Worm (Caenorhabditis elegans) whole organism, L1 larva: ENCODE results near the gene nlp-27.

Experiments
- C16A3.4 ChIP-seq: fragments of 150-350 bp; optimal IDR thresholded peaks from 2 replicates; lab custom pipeline; 2014; ENCODE audit warnings: missing biosample characterization, missing genetic modification characterization
- alr-1 ChIP-seq: fragments of 200-800 bp; sonication (Bioruptor generic); optimal IDR thresholded peaks from 2 replicates; lab custom pipeline; 2018; ENCODE audit warnings: borderline replicate concordance, mild to moderate bottlenecking, missing genetic modification characterization, missing compliant biosample characterization
- ama-1 ChIP-seq: fragments of 150-350 bp; optimal IDR thresholded peaks from 2 replicates; lab custom pipeline; 2014
- blmp-1 ChIP-seq: fragments of 150-350 bp; optimal IDR thresholded peaks from 2 replicates; lab custom pipeline; 2014; ENCODE audit warnings: missing biosample characterization, missing genetic modification characterization
- ceh-82 ChIP-seq, 3 experiments: fragments of 150-350 bp in 1 of 3; sonication (generic microtip) in 2 of 3; optimal IDR thresholded peaks; 2 replicates each; lab custom pipeline; 2014 to 2017; ENCODE audit warnings: missing biosample characterization in 3 of 3, missing genetic modification characterization in 3 of 3
- ceh-88 ChIP-seq: fragments of 200-800 bp; sonication (Bioruptor generic); IDR thresholded peaks from 2 replicates; pipeline ENCODE4 v1.3.6; 2022; ENCODE audit warnings: missing genetic modification characterization, missing compliant biosample characterization
- ceh-90 ChIP-seq: sonication (generic microtip); optimal IDR thresholded peaks from 2 replicates; lab custom pipeline; 2016; ENCODE audit warnings: missing genetic modification characterization, missing compliant biosample characterization
- dsc-1 ChIP-seq: sonication (generic microtip); optimal IDR thresholded peaks from 2 replicates; lab custom pipeline; 2016; ENCODE audit warnings: mild to moderate bottlenecking, missing genetic modification characterization, missing compliant biosample characterization
- efl-1 ChIP-seq, 4 experiments: fragments of 150-350 bp; optimal IDR thresholded peaks in 3 of 4; peaks in 1 of 4; 1 replicate in 1 of 4; 2 replicates in 3 of 4; lab custom pipeline; 2014; ENCODE audit warnings: missing biosample characterization in 2 of 4, missing genetic modification characterization in 2 of 4, missing genetic modification reagents in 2 of 4
- egl-13 ChIP-seq: sonication (generic microtip); optimal IDR thresholded peaks from 2 replicates; lab custom pipeline; 2016; ENCODE audit warnings: missing genotype, missing genetic modification reagents, missing genetic modification characterization, missing compliant biosample characterization
- egl-27 ChIP-seq, 2 experiments: fragments of 150-350 bp in 1 of 2; sonication (generic microtip); optimal IDR thresholded peaks; 3 replicates each; lab custom pipeline; 2017 to 2018; ENCODE audit warnings: missing biosample characterization in 2 of 2, missing genetic modification characterization in 2 of 2, missing genetic modification reagents in 2 of 2
- elt-2 ChIP-seq: sonication (generic microtip); optimal IDR thresholded peaks from 2 replicates; lab custom pipeline; 2016; ENCODE audit warnings: missing genetic modification characterization, mild to moderate bottlenecking, inconsistent platforms, missing compliant biosample characterization, missing genetic modification reagents
- elt-3 ChIP-seq, 6 experiments: fragments of 150-350 bp in 1 of 6; sonication (generic microtip); optimal IDR thresholded peaks; 2 replicates each; lab custom pipeline; 2017 to 2018; ENCODE audit warnings: missing biosample characterization in 6 of 6, missing genetic modification characterization in 6 of 6, inconsistent platforms in 1 of 6
- fkh-10 ChIP-seq: sonication (generic microtip); optimal IDR thresholded peaks from 2 replicates; lab custom pipeline; 2017; ENCODE audit warnings: missing biosample characterization, missing genetic modification reagents, missing genetic modification characterization
- fkh-8 ChIP-seq: sonication (generic microtip); optimal IDR thresholded peaks from 2 replicates; lab custom pipeline; 2016; ENCODE audit warnings: mild to moderate bottlenecking, missing genetic modification characterization, missing compliant biosample characterization
- fos-1 ChIP-seq: fragments of 150-350 bp; optimal IDR thresholded peaks from 2 replicates; lab custom pipeline; 2014; ENCODE audit warnings: missing biosample characterization, missing genetic modification characterization
- grh-1 ChIP-seq: fragments of 200-800 bp; sonication (Bioruptor generic); IDR thresholded peaks from 2 replicates; pipeline ENCODE4 v1.3.6; 2022; ENCODE audit warnings: missing genetic modification reagents, missing genetic modification characterization, missing compliant biosample characterization
- hlh-17 ChIP-seq: fragments of 200-800 bp; sonication (Bioruptor generic); optimal IDR thresholded peaks from 2 replicates; lab custom pipeline; 2018; ENCODE audit warnings: missing genetic modification characterization, mild to moderate bottlenecking, missing compliant biosample characterization, moderate library complexity, borderline replicate concordance
- hpl-2 ChIP-seq: fragments of 150-350 bp; optimal IDR thresholded peaks from 2 replicates; lab custom pipeline; 2014; ENCODE audit warnings: missing biosample characterization, missing genetic modification reagents, missing genetic modification characterization
- isw-1 ChIP-seq: fragments of 200-800 bp; sonication (Bioruptor generic); IDR thresholded peaks from 2 replicates; pipeline ENCODE4 v1.3.6; 2022; ENCODE audit warnings: missing genetic modification characterization, missing compliant biosample characterization
- jun-1 ChIP-seq: fragments of 150-350 bp; optimal IDR thresholded peaks from 2 replicates; lab custom pipeline; 2014; ENCODE audit warnings: missing biosample characterization, missing genetic modification reagents, missing genetic modification characterization
- lin-13 ChIP-seq: fragments of 150-350 bp; optimal IDR thresholded peaks from 2 replicates; lab custom pipeline; 2014; ENCODE audit warnings: missing biosample characterization, missing genetic modification reagents, missing genetic modification characterization
- lin-14 ChIP-seq: fragments of 200-800 bp; sonication (Bioruptor generic); optimal IDR thresholded peaks from 2 replicates; lab custom pipeline; 2018; ENCODE audit warnings: mild to moderate bottlenecking, missing genetic modification characterization, moderate library complexity, missing compliant biosample characterization
- lin-15B ChIP-seq: fragments of 150-350 bp; sonication (generic microtip); optimal IDR thresholded peaks from 3 replicates; lab custom pipeline; 2014; ENCODE audit warnings: missing biosample characterization, missing genetic modification characterization
- lin-35 ChIP-seq, 2 experiments: fragments of 150-350 bp; optimal IDR thresholded peaks; 2 replicates each; lab custom pipeline; 2014; ENCODE audit warnings: missing biosample characterization in 2 of 2, missing genetic modification characterization in 2 of 2, missing genetic modification reagents in 2 of 2
- lin-39 ChIP-seq: fragments of 150-350 bp; optimal IDR thresholded peaks from 2 replicates; lab custom pipeline; 2014; ENCODE audit warnings: missing biosample characterization, missing genetic modification reagents, missing genetic modification characterization
- mab-9 ChIP-seq: fragments of 200-800 bp; sonication (Bioruptor generic); IDR thresholded peaks from 2 replicates; pipeline ENCODE4 v1.3.6; 2022; ENCODE audit warnings: missing genetic modification reagents, missing genetic modification characterization, missing compliant biosample characterization
- mdl-1 ChIP-seq, 2 experiments: fragments of 150-350 bp; optimal IDR thresholded peaks; 2 replicates each; lab custom pipeline; 2014 to 2017; ENCODE audit warnings: missing biosample characterization in 2 of 2, missing genetic modification characterization in 2 of 2, inconsistent platforms in 1 of 2
- mep-1 ChIP-seq: fragments of 150-350 bp; optimal IDR thresholded peaks from 2 replicates; lab custom pipeline; 2014; ENCODE audit warnings: missing biosample characterization, missing genetic modification characterization
- nhr-11 ChIP-seq: fragments of 150-350 bp; optimal IDR thresholded peaks from 2 replicates; lab custom pipeline; 2014; ENCODE audit warnings: missing biosample characterization, missing genetic modification characterization
- nhr-12 ChIP-seq: sonication (generic microtip); optimal IDR thresholded peaks from 2 replicates; lab custom pipeline; 2017; ENCODE audit warnings: missing biosample characterization, missing genetic modification characterization
- nhr-20 ChIP-seq: sonication (generic microtip); optimal IDR thresholded peaks from 2 replicates; lab custom pipeline; 2016; ENCODE audit warnings: mild to moderate bottlenecking, missing genetic modification characterization, missing compliant biosample characterization
- nhr-237 ChIP-seq: fragments of 150-350 bp; optimal IDR thresholded peaks from 2 replicates; lab custom pipeline; 2014; ENCODE audit warnings: missing biosample characterization, missing genetic modification characterization
- nhr-47 ChIP-seq: sonication (generic microtip); optimal IDR thresholded peaks from 2 replicates; lab custom pipeline; 2016; ENCODE audit warnings: mild to moderate bottlenecking, missing genetic modification characterization, moderate library complexity, missing compliant biosample characterization
- nhr-71 ChIP-seq: sonication (generic microtip); optimal IDR thresholded peaks from 2 replicates; lab custom pipeline; 2016; ENCODE audit warnings: mild to moderate bottlenecking, missing genetic modification characterization, moderate library complexity, missing compliant biosample characterization
- nhr-77 ChIP-seq: fragments of 150-350 bp; optimal IDR thresholded peaks from 2 replicates; lab custom pipeline; 2014; ENCODE audit warnings: missing biosample characterization, missing genetic modification characterization
- nhr-85 ChIP-seq: sonication (generic microtip); peaks from one replicate; lab custom pipeline; 2016; ENCODE audit warnings: missing genetic modification characterization, inconsistent platforms, missing compliant biosample characterization
- nhr-90 ChIP-seq: sonication (generic microtip); optimal IDR thresholded peaks from 2 replicates; lab custom pipeline; 2016; ENCODE audit warnings: mild to moderate bottlenecking, missing genetic modification characterization, missing compliant biosample characterization; ENCODE audit not compliant: poor library complexity
- rnt-1 ChIP-seq: sonication (generic microtip); optimal IDR thresholded peaks from 2 replicates; lab custom pipeline; 2016; ENCODE audit warnings: mild to moderate bottlenecking, missing genetic modification characterization, moderate library complexity, missing compliant biosample characterization
- skn-1 ChIP-seq: fragments of 150-350 bp; optimal IDR thresholded peaks from 2 replicates; lab custom pipeline; 2014; ENCODE audit warnings: missing biosample characterization, missing genetic modification characterization
- snpc-4 ChIP-seq: fragments of 150-350 bp; optimal IDR thresholded peaks from 2 replicates; lab custom pipeline; 2014; ENCODE audit warnings: missing biosample characterization, missing genetic modification characterization
- snu-23 ChIP-seq: sonication (generic microtip); optimal IDR thresholded peaks from 2 replicates; lab custom pipeline; 2016; ENCODE audit warnings: missing genetic modification characterization, missing compliant biosample characterization
- tbx-2 ChIP-seq: sonication (generic microtip); optimal IDR thresholded peaks from 2 replicates; lab custom pipeline; 2016; ENCODE audit warnings: missing genetic modification characterization, missing compliant biosample characterization
- unc-62 ChIP-seq: fragments of 150-350 bp; optimal IDR thresholded peaks from 2 replicates; lab custom pipeline; 2014; ENCODE audit warnings: missing biosample characterization, missing genetic modification reagents, missing genetic modification characterization
- unc-86 ChIP-seq: sonication (generic microtip); optimal IDR thresholded peaks from 2 replicates; lab custom pipeline; 2016; ENCODE audit warnings: missing genetic modification characterization, missing compliant biosample characterization
- unc-98 ChIP-seq: fragments of 200-800 bp; sonication (Bioruptor generic); IDR thresholded peaks from 2 replicates; pipeline ENCODE4 v1.3.6; 2022; ENCODE audit warnings: missing genetic modification characterization, missing compliant biosample characterization
- xbp-1 ChIP-seq: sonication (generic microtip); optimal IDR thresholded peaks from 2 replicates; lab custom pipeline; 2016; ENCODE audit warnings: missing genetic modification characterization, missing compliant biosample characterization
- zag-1 ChIP-seq: fragments of 150-350 bp; optimal IDR thresholded peaks from 2 replicates; lab custom pipeline; 2014; ENCODE audit warnings: missing biosample characterization, missing genetic modification characterization
- zip-4 ChIP-seq: fragments of 200-800 bp; sonication (Bioruptor generic); optimal IDR thresholded peaks from 2 replicates; lab custom pipeline; 2018; ENCODE audit warnings: mild to moderate bottlenecking, missing genetic modification characterization, moderate library complexity, missing compliant biosample characterization
- ztf-11 ChIP-seq, 2 experiments: sonication (generic microtip); optimal IDR thresholded peaks; 2 replicates each; lab custom pipeline; 2016 to 2017; ENCODE audit warnings: missing genetic modification characterization in 2 of 2, missing biosample characterization in 1 of 2, missing compliant biosample characterization in 1 of 2
- ztf-4 ChIP-seq: fragments of 150-350 bp; optimal IDR thresholded peaks from 2 replicates; lab custom pipeline; 2014; ENCODE audit warnings: missing biosample characterization, missing genetic modification characterization

Gene nlp-27

ce11 chrV:3984178-3984577 is 5.0 kb upstream of the nlp-27 start, which contains the start of gene nlp-29:
Gene nlp-29, plus strand, starts transcription at chrV:3984425.
- TF ChIP-seq nhr-47 (tag; lab: Kevin White, UChicago) = no peak
- no peak for TF ChIP-seq nhr-237 (tag; lab: Kevin White, UChicago)
- peak in 1 of 2 experiments; percentile 9 for TF ChIP-seq mdl-1 (tag; optimal IDR thresholded peaks at IDR 0.05; lab: Kevin White, UChicago)
- no peak for TF ChIP-seq ztf-4 (tag; lab: Kevin White, UChicago)
- TF ChIP-seq ama-1 (lab: Kevin White, UChicago) = no peak
- TF ChIP-seq snu-23 = peak; percentile 50
- peak; percentile 87 for TF ChIP-seq blmp-1
- TF ChIP-seq xbp-1 = no peak
- TF ChIP-seq nhr-85 (tag; lab: Kevin White, UChicago) = peak; percentile 86
- peak; percentile 71 for TF ChIP-seq nhr-20 (tag; lab: Kevin White, UChicago)
- TF ChIP-seq lin-14 (GFP tag; lab: Kevin White, UChicago) = peak; percentile 46
- TF ChIP-seq nhr-71 (tag; lab: Kevin White, UChicago) = peak; percentile 58
- TF ChIP-seq grh-1 = 0 out of 2 replicates have a peak, but pooled peaks have one; percentile 24
- TF ChIP-seq lin-35 (GFP tag; optimal IDR thresholded peaks at IDR 0.05; lab: Kevin White, UChicago) = peak in 1 of 2 experiments; percentile 15
- peak in 1 of 6 experiments; percentile 56 for TF ChIP-seq elt-3 (tag; optimal IDR thresholded peaks at IDR 0.05; lab: Kevin White, UChicago)
- TF ChIP-seq, all 84 proteins: peak for 10

ce11 chrV:3985104-3985503 is 4.1 kb upstream of the nlp-27 start:
- TF ChIP-seq zag-1 (tag; lab: Kevin White, UChicago) (no peak), lin-15B (tag; lab: Kevin White, UChicago) (no peak), alr-1 (tag; lab: Kevin White, UChicago) (no peak), efl-1 (optimal IDR thresholded peaks at IDR 0.05; lab: Kevin White, UChicago) (no peak), efl-1 (GFP tag; optimal IDR thresholded peaks at IDR 0.05 in 1 of 2; lab: Kevin White, UChicago) (peak in 1 of 2 experiments; percentile 23), ceh-90 (no peak), elt-3 (tag; optimal IDR thresholded peaks at IDR 0.05; lab: Kevin White, UChicago) (peak in 1 of 6 experiments; percentile 19), isw-1 (no peak), nhr-237 (tag; lab: Kevin White, UChicago) (no peak), egl-27 (tag; optimal IDR thresholded peaks at IDR 0.05; lab: Kevin White, UChicago) (no peak), hpl-2 (no peak), skn-1 (no peak), mdl-1 (tag; optimal IDR thresholded peaks at IDR 0.05; lab: Kevin White, UChicago) (no peak), lin-39 (no peak), mab-9 (no peak), unc-98 (no peak), egl-13 (tag; lab: Kevin White, UChicago) (no peak), mep-1 (tag; lab: Kevin White, UChicago) (no peak), zip-4 (GFP tag; lab: Kevin White, UChicago) (no peak), fos-1 (no peak), unc-62 (GFP tag; lab: Kevin White, UChicago) (no peak), unc-86 (no peak), ztf-4 (tag; lab: Kevin White, UChicago) (no peak), elt-2 (no peak), nhr-85 (tag; lab: Kevin White, UChicago) (peak; percentile 88), ceh-82 (tag; optimal IDR thresholded peaks at IDR 0.05; lab: Kevin White, UChicago) (no peak), rnt-1 (tag; lab: Kevin White, UChicago) (no peak), C16A3.4 (no peak), nhr-12 (tag; lab: Kevin White, UChicago) (no peak), fkh-8 (tag; lab: Kevin White, UChicago) (no peak), dsc-1 (tag; lab: Kevin White, UChicago) (no peak), hlh-17 (GFP tag; lab: Kevin White, UChicago) (no peak), nhr-77 (no peak), fkh-10 (no peak), ama-1 (lab: Kevin White, UChicago) (no peak), ceh-88 (GFP tag; lab: Robert Waterston, UW) (no peak), lin-13 (GFP tag; lab: Kevin White, UChicago) (no peak), jun-1 (tag; lab: Kevin White, UChicago) (no peak), nhr-90 (tag; lab: Kevin White, UChicago) (no peak), tbx-2 (tag; lab: Kevin White, UChicago) (no peak), ztf-11 (tag; optimal IDR thresholded peaks at IDR 0.05; lab: Kevin White, UChicago) (no peak), snpc-4 (tag; lab: Kevin White, UChicago) (no peak), nhr-11 (no peak)
